Fruit fly (Drosophila melanogaster) S2 (cell line): ENCODE results near the gene solo.

ENCODE experiments used
- CG8478 ChIP-seq: fragments of >200 bp; optimal IDR thresholded peaks from 2 replicates; lab custom pipeline; 2018
- CTCF ChIP-seq, 2 experiments: fragments of >200 bp; optimal IDR thresholded peaks; 2 replicates each; lab custom pipeline; 2018

DNA sequence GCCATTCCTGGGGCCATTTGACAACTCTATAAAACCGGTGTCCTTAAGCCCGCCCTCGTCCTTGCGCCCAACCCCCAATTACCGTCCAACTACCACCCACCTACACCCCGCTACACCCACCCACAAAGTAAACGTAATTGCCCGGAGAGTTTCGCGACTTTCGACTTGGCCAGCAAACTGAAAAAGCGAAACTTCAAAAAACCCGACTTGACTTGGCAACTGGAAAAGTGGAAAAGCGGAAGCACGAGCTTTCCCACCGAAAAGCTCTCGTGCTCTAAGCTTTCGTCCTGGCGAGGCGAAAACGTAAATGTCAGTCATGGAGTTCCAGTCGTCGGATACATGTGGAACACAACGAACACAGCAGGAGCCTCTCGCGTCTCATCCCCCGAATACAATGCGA is 45.4 kb upstream of the solo start, which contains the start of gene GABA-B-R1:
- no peak for TF ChIP-seq CG8478
- no peak for TF ChIP-seq CTCF (optimal IDR thresholded peaks at IDR 0.05; lab: Kevin White, UChicago)
